Worm (Caenorhabditis elegans) whole organism, L4 larva: ENCODE data around the gene gmeb-3.

Experiments used
- F10B5.3 ChIP-seq: sonication (generic microtip); optimal IDR thresholded peaks from 2 replicates; lab custom pipeline; 2016; ENCODE audit warnings: mild to moderate bottlenecking, missing genetic modification characterization, missing compliant biosample characterization
- T26A8.4 ChIP-seq: fragments of 200-800 bp; sonication (Bioruptor generic); IDR thresholded peaks from 2 replicates; pipeline ENCODE4 v1.3.6; 2022; ENCODE audit warnings: missing genetic modification characterization, missing compliant biosample characterization
- aly-2 ChIP-seq: sonication (generic microtip); optimal IDR thresholded peaks from 2 replicates; lab custom pipeline; 2018; ENCODE audit warnings: missing biosample characterization, missing genetic modification characterization
- arid-1 ChIP-seq: fragments of 200-800 bp; sonication (Bioruptor generic); conservative IDR thresholded peaks from 2 replicates; pipeline ENCODE4 v1.3.6; 2022; ENCODE audit warnings: missing genetic modification reagents, missing genetic modification characterization, missing compliant biosample characterization
- attf-4 ChIP-seq: sonication (generic microtip); optimal IDR thresholded peaks from 3 replicates; lab custom pipeline; 2017; ENCODE audit warnings: missing biosample characterization, missing genetic modification characterization
- ceh-20 ChIP-seq: fragments of 200-800 bp; sonication (Bioruptor generic); IDR thresholded peaks from 2 replicates; pipeline ENCODE4 v1.3.6; 2022; ENCODE audit warnings: missing genetic modification reagents, missing genetic modification characterization, missing compliant biosample characterization
- ceh-28 ChIP-seq: fragments of 150-350 bp; optimal IDR thresholded peaks from 2 replicates; lab custom pipeline; 2014; ENCODE audit warnings: missing biosample characterization, missing genetic modification reagents, missing genetic modification characterization
- daf-12 ChIP-seq: fragments of 150-350 bp; optimal IDR thresholded peaks from 2 replicates; lab custom pipeline; 2014; ENCODE audit warnings: missing biosample characterization, missing genetic modification reagents, missing genetic modification characterization
- daf-16 ChIP-seq, 3 experiments: sonication (generic microtip); optimal IDR thresholded peaks; 2 replicates each; lab custom pipeline; 2016 to 2017; ENCODE audit warnings: missing genetic modification characterization in 3 of 3, missing genetic modification reagents in 3 of 3, mild to moderate bottlenecking in 2 of 3, missing compliant biosample characterization in 2 of 3, missing biosample characterization in 1 of 3, moderate library complexity in 1 of 3
- dmd-6 ChIP-seq: fragments of 200-800 bp; sonication (Bioruptor generic); IDR thresholded peaks from 2 replicates; pipeline ENCODE4 v1.3.6; 2022; ENCODE audit warnings: missing genetic modification reagents, missing genetic modification characterization, missing compliant biosample characterization
- dpl-1 ChIP-seq: fragments of 150-350 bp; optimal IDR thresholded peaks from 2 replicates; lab custom pipeline; 2014; ENCODE audit warnings: missing biosample characterization, missing genetic modification reagents, missing genetic modification characterization
- duxl-1 ChIP-seq: sonication (generic microtip); optimal IDR thresholded peaks from 2 replicates; lab custom pipeline; 2016; ENCODE audit warnings: mild to moderate bottlenecking, missing genetic modification characterization, moderate library complexity, missing compliant biosample characterization; ENCODE audit not compliant: poor library complexity
- dve-1 ChIP-seq: sonication (generic microtip); optimal IDR thresholded peaks from 2 replicates; lab custom pipeline; 2017; ENCODE audit warnings: antibody characterized with exemption, mild to moderate bottlenecking, missing genetic modification characterization, missing compliant biosample characterization; ENCODE audit not compliant: insufficient read depth
- egl-43 ChIP-seq: fragments of 200-800 bp; sonication (Bioruptor generic); IDR thresholded peaks from 2 replicates; pipeline ENCODE4 v1.3.6; 2022; ENCODE audit warnings: missing genetic modification reagents, missing genetic modification characterization, missing compliant biosample characterization
- fos-1 ChIP-seq: fragments of 150-350 bp; optimal IDR thresholded peaks from 2 replicates; lab custom pipeline; 2014; ENCODE audit warnings: missing biosample characterization, missing genetic modification characterization
- hlh-11 ChIP-seq: fragments of 200-800 bp; sonication (Bioruptor generic); optimal IDR thresholded peaks from 2 replicates; lab custom pipeline; 2018; ENCODE audit warnings: mild to moderate bottlenecking, missing genetic modification characterization, missing compliant biosample characterization
- hlh-30 ChIP-seq: sonication (generic microtip); optimal IDR thresholded peaks from 2 replicates; lab custom pipeline; 2017; ENCODE audit warnings: antibody characterized with exemption, mild to moderate bottlenecking, missing genetic modification characterization, missing compliant biosample characterization; ENCODE audit not compliant: insufficient read depth
- hmg-1.1 ChIP-seq: fragments of 200-800 bp; sonication (Bioruptor generic); IDR thresholded peaks from 2 replicates; pipeline ENCODE4 v1.3.6; 2022; ENCODE audit warnings: missing genetic modification reagents, missing genetic modification characterization, missing compliant biosample characterization
- lim-7 ChIP-seq: fragments of 200-800 bp; sonication (Bioruptor generic); IDR thresholded peaks from 2 replicates; pipeline ENCODE4 v1.3.6; 2022; ENCODE audit warnings: missing genetic modification characterization, missing compliant biosample characterization
- lin-1 ChIP-seq: fragments of 200-800 bp; sonication (Bioruptor generic); IDR thresholded peaks from 2 replicates; pipeline ENCODE4 v1.3.6; 2022; ENCODE audit warnings: missing genetic modification reagents, missing genetic modification characterization, missing compliant biosample characterization
- lin-13 ChIP-seq: fragments of 150-350 bp; optimal IDR thresholded peaks from 2 replicates; lab custom pipeline; 2014; ENCODE audit warnings: missing biosample characterization, missing genetic modification reagents, missing genetic modification characterization
- lin-15B ChIP-seq: fragments of 150-350 bp; sonication (generic microtip); optimal IDR thresholded peaks from 3 replicates; lab custom pipeline; 2014; ENCODE audit warnings: missing biosample characterization, missing genetic modification characterization
- lin-38 ChIP-seq: fragments of 200-800 bp; sonication (Bioruptor generic); IDR thresholded peaks from 2 replicates; pipeline ENCODE4 v1.3.6; 2022; ENCODE audit warnings: missing genetic modification reagents, missing genetic modification characterization, missing compliant biosample characterization
- lin-39 ChIP-seq: fragments of 150-350 bp; optimal IDR thresholded peaks from 2 replicates; lab custom pipeline; 2014; ENCODE audit warnings: missing biosample characterization, missing genetic modification reagents, missing genetic modification characterization
- lsy-2 ChIP-seq, 2 experiments: fragments of 150-350 bp in 1 of 2; sonication (generic microtip) in 1 of 2; optimal IDR thresholded peaks; 2 replicates each; lab custom pipeline; 2014 to 2017; ENCODE audit warnings: missing biosample characterization in 2 of 2, missing genetic modification characterization in 2 of 2
- madf-9 ChIP-seq: fragments of 200-800 bp; sonication (Bioruptor generic); conservative IDR thresholded peaks from 2 replicates; pipeline ENCODE4 v1.3.6; 2022; ENCODE audit warnings: missing genetic modification reagents, missing genetic modification characterization, missing compliant biosample characterization
- mdl-1 ChIP-seq, 2 experiments: fragments of 150-350 bp in 1 of 2; sonication (generic microtip) in 1 of 2; optimal IDR thresholded peaks; 2 replicates each; lab custom pipeline; 2014 to 2017; ENCODE audit warnings: missing biosample characterization in 2 of 2, missing genetic modification characterization in 2 of 2
- mep-1 ChIP-seq: fragments of 150-350 bp; sonication (generic microtip); optimal IDR thresholded peaks from 3 replicates; lab custom pipeline; 2014; ENCODE audit warnings: missing biosample characterization, missing genetic modification characterization
- mes-2 ChIP-seq: sonication (generic microtip); optimal IDR thresholded peaks from 2 replicates; lab custom pipeline; 2016; ENCODE audit warnings: missing genotype, mild to moderate bottlenecking, missing genetic modification characterization, missing compliant biosample characterization; ENCODE audit not compliant: poor library complexity, severe bottlenecking
- mxl-3 ChIP-seq: fragments of 200-800 bp; sonication (Bioruptor generic); optimal IDR thresholded peaks from 2 replicates; lab custom pipeline; 2018; ENCODE audit warnings: mild to moderate bottlenecking, missing genetic modification characterization, missing compliant biosample characterization
- nhr-10 ChIP-seq: fragments of 150-350 bp; optimal IDR thresholded peaks from 2 replicates; lab custom pipeline; 2014; ENCODE audit warnings: missing biosample characterization, missing genetic modification characterization
- nhr-102 ChIP-seq: sonication (generic microtip); optimal IDR thresholded peaks from 2 replicates; lab custom pipeline; 2016; ENCODE audit warnings: mild to moderate bottlenecking, missing genetic modification characterization, moderate library complexity, missing compliant biosample characterization
- nhr-28 ChIP-seq: fragments of 150-350 bp; optimal IDR thresholded peaks from 2 replicates; lab custom pipeline; 2014; ENCODE audit warnings: missing biosample characterization, missing genetic modification characterization
- nhr-41 ChIP-seq: fragments of 200-800 bp; sonication (Bioruptor generic); IDR thresholded peaks from 2 replicates; pipeline ENCODE4 v1.3.6; 2022; ENCODE audit warnings: missing genetic modification reagents, missing genetic modification characterization, missing compliant biosample characterization
- nhr-42 ChIP-seq: fragments of 200-800 bp; sonication (Bioruptor generic); IDR thresholded peaks from 2 replicates; pipeline ENCODE4 v1.3.6; 2022; ENCODE audit warnings: missing genetic modification characterization, missing compliant biosample characterization
- nhr-76 ChIP-seq: fragments of 150-350 bp; optimal IDR thresholded peaks from 2 replicates; lab custom pipeline; 2014; ENCODE audit warnings: missing biosample characterization, missing genetic modification characterization
- nhr-77 ChIP-seq: fragments of 150-350 bp; optimal IDR thresholded peaks from 2 replicates; lab custom pipeline; 2014; ENCODE audit warnings: missing biosample characterization, missing genetic modification characterization
- php-3 ChIP-seq: fragments of 200-800 bp; sonication (Bioruptor generic); IDR thresholded peaks from 2 replicates; pipeline ENCODE4 v1.3.6; 2022; ENCODE audit warnings: missing genetic modification reagents, missing genetic modification characterization, missing compliant biosample characterization
- pqm-1 ChIP-seq: sonication (generic microtip); optimal IDR thresholded peaks from 2 replicates; lab custom pipeline; 2017; ENCODE audit warnings: missing biosample characterization, missing genetic modification characterization
- rbr-2 ChIP-seq: sonication (generic microtip); optimal IDR thresholded peaks from 2 replicates; lab custom pipeline; 2016; ENCODE audit warnings: missing genotype, missing genetic modification characterization, missing compliant biosample characterization
- set-16 ChIP-seq: fragments of 200-800 bp; sonication (Bioruptor generic); IDR thresholded peaks from 2 replicates; pipeline ENCODE4 v1.3.6; 2022; ENCODE audit warnings: missing genetic modification reagents, missing genetic modification characterization, missing compliant biosample characterization
- snpc-1.2 ChIP-seq: fragments of 200-800 bp; sonication (Bioruptor generic); IDR thresholded peaks from 2 replicates; pipeline ENCODE4 v1.3.6; 2022; ENCODE audit warnings: missing genetic modification reagents, missing genetic modification characterization, missing compliant biosample characterization
- snpc-4 ChIP-seq: fragments of 150-350 bp; optimal IDR thresholded peaks from 2 replicates; lab custom pipeline; 2014; ENCODE audit warnings: missing biosample characterization, missing genetic modification characterization
- spr-1 ChIP-seq: sonication (generic microtip); optimal IDR thresholded peaks from 2 replicates; lab custom pipeline; 2016; ENCODE audit warnings: mild to moderate bottlenecking, missing genetic modification characterization, missing compliant biosample characterization
- vab-7 ChIP-seq: fragments of 200-800 bp; sonication (Bioruptor generic); IDR thresholded peaks from 2 replicates; pipeline ENCODE4 v1.3.6; 2022; ENCODE audit warnings: missing genetic modification reagents, missing genetic modification characterization, missing compliant biosample characterization
- zfp-2 ChIP-seq: sonication (generic microtip); optimal IDR thresholded peaks from 2 replicates; lab custom pipeline; 2016; ENCODE audit warnings: mild to moderate bottlenecking, missing genetic modification characterization, missing compliant biosample characterization
- ztf-7 ChIP-seq: fragments of 150-350 bp; optimal IDR thresholded peaks from 2 replicates; lab custom pipeline; 2014; ENCODE audit warnings: missing biosample characterization, missing genetic modification characterization

gmeb-3 gene

DNA sequence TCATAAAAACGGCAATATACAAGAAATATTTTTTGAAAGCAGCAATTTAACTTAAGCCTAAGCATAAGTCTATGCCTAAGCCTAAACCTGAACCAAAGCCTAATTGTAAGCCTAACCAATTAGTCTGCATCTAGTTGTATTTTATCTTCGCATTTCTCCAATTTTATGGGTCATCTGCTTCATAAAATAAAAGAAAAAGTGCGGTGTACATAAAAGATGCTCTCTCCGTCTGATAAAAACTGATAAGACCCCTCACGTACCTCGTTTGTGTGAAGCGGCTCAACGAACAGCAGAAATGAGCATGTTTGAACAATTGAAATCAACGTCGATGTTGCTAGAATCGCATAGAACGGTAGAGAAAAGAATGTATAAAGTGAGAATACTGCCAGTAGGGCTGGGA lies 16.8 kb downstream of the gmeb-3 start:
- no peak for TF ChIP-seq lin-15B
- no peak for TF ChIP-seq daf-16 (GFP tag; optimal IDR thresholded peaks at IDR 0.05; lab: Kevin White, UChicago)
- TF ChIP-seq daf-16 (tag; optimal IDR thresholded peaks at IDR 0.05; lab: Kevin White, UChicago), result peak; percentile 21
- TF ChIP-seq snpc-4 (tag; lab: Kevin White, UChicago), result no peak
- peak; percentile 66; the same call in 1 of the 2 replicates for TF ChIP-seq php-3 (GFP tag; lab: Robert Waterston, UW)
- 0 out of 2 replicates have a peak, but pooled peaks have one; percentile 9 for TF ChIP-seq dmd-6 (GFP tag; lab: Robert Waterston, UW)
- no peak for TF ChIP-seq nhr-41 (GFP tag; lab: Robert Waterston, UW)
- TF ChIP-seq hlh-11 (tag; lab: Kevin White, UChicago), result peak; percentile 45
- no peak for TF ChIP-seq nhr-10 (tag; lab: Kevin White, UChicago)
- no peak for TF ChIP-seq aly-2 (tag; lab: Kevin White, UChicago)
- no peak for TF ChIP-seq ceh-28 (tag; lab: Kevin White, UChicago)
- no peak for TF ChIP-seq madf-9 (GFP tag; lab: Robert Waterston, UW)
- TF ChIP-seq dve-1 (tag; lab: Kevin White, UChicago), result peak; percentile 57
- TF ChIP-seq vab-7 (GFP tag; lab: Robert Waterston, UW), result no peak
- TF ChIP-seq attf-4, result no peak
- no peak for TF ChIP-seq lin-1 (GFP tag; lab: Robert Waterston, UW)
- no peak for TF ChIP-seq nhr-76 (tag; lab: Kevin White, UChicago)
- TF ChIP-seq snpc-1.2, result no peak
- peak; percentile 34 for TF ChIP-seq nhr-28 (tag; lab: Kevin White, UChicago)
- TF ChIP-seq nhr-42, result no peak
- TF ChIP-seq zfp-2 (tag; lab: Kevin White, UChicago), result no peak
- peak; percentile 81 for TF ChIP-seq pqm-1 (tag; lab: Kevin White, UChicago)
- no peak for TF ChIP-seq lin-39
- no peak for TF ChIP-seq lim-7

DNA sequence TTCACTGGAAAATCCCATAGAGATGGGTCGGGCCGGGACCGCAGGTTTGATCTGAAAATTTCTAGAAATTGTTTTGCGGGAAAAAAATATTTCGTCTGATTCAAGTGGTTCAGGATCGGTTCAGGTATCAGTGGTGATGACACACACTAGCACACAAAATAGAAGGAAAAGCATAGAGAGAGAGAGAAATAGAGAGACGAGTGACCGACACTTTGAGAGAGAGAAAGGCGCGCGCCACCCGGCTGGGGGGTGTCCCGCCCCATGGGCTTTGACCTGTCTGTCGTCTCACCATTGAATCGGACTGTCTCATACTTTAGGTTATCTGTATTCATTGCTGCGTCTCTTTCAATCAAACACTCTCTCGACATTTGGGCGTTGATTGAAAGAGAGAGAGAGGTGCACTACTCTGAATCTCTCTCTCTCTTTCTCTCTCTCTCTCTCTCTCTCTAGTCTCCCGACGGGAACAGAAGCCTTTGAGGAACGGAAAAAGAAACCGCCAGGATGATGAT lies 18.2 kb downstream of the gmeb-3 start, which contains the start of gene acy-3:
Gene acy-3 (minus strand): TSS at position 51 of the 509 bp plus-strand sequence.
- TF ChIP-seq ztf-7 (tag; lab: Kevin White, UChicago) (peak; percentile 38), mes-2 (tag; lab: Kevin White, UChicago) (peak; percentile 50), attf-4 (no peak), dve-1 (tag; lab: Kevin White, UChicago) (peak; percentile 67), F10B5.3 (no peak), rbr-2 (peak; percentile 46), snpc-4 (tag; lab: Kevin White, UChicago) (no peak), fos-1 (tag; lab: Kevin White, UChicago) (no peak), set-16 (peak; percentile 42), nhr-28 (tag; lab: Kevin White, UChicago) (peak; percentile 57), nhr-77 (tag; lab: Kevin White, UChicago) (peak; percentile 23), lin-13 (GFP tag; lab: Kevin White, UChicago) (peak; percentile 0), mep-1 (tag; lab: Kevin White, UChicago) (peak; percentile 55), daf-16 (GFP tag; optimal IDR thresholded peaks at IDR 0.05; lab: Kevin White, UChicago) (peak in 1 of 2 experiments; percentile 57), daf-16 (tag; optimal IDR thresholded peaks at IDR 0.05; lab: Kevin White, UChicago) (peak; percentile 32), pqm-1 (tag; lab: Kevin White, UChicago) (peak; percentile 11), mxl-3 (GFP tag; lab: Kevin White, UChicago) (peak; percentile 75), nhr-102 (tag; lab: Kevin White, UChicago) (peak; percentile 29), duxl-1 (tag; lab: Kevin White, UChicago) (peak; percentile 66), hlh-30 (tag; lab: Kevin White, UChicago) (peak; percentile 73), lim-7 (no peak), dpl-1 (GFP tag; lab: Kevin White, UChicago) (peak; percentile 27), spr-1 (tag; lab: Kevin White, UChicago) (peak; percentile 6), lsy-2 (tag; optimal IDR thresholded peaks at IDR 0.05; lab: Kevin White, UChicago) (peak; percentile 17 to 45), egl-43 (peak; percentile 72; the same call in 1 of the 2 replicates), mdl-1 (tag; optimal IDR thresholded peaks at IDR 0.05; lab: Kevin White, UChicago) (peak; percentile 78), lin-1 (GFP tag; lab: Robert Waterston, UW) (peak; percentile 30; the same call in 1 of the 2 replicates), arid-1 (GFP tag; lab: Robert Waterston, UW) (0 out of 2 replicates have a peak, but pooled peaks have one; percentile 44), hlh-11 (tag; lab: Kevin White, UChicago) (peak; percentile 92), ceh-20 (0 out of 2 replicates have a peak, but pooled peaks have one; percentile 53), hmg-1.1 (GFP tag; lab: Robert Waterston, UW) (peak; percentile 69; the same call in 1 of the 2 replicates), aly-2 (tag; lab: Kevin White, UChicago) (no peak), T26A8.4 (GFP tag; lab: Robert Waterston, UW) (peak; percentile 72; the same call in 1 of the 2 replicates), lin-38 (GFP tag; lab: Robert Waterston, UW) (no peak), daf-12 (tag; lab: Kevin White, UChicago) (no peak)
